Worm (Caenorhabditis elegans): ENCODE data around the gene F46B6.4.
A peak's percentile ranks its signal among the peaks of the same experiment; 100 is the strongest.

Gene F46B6.4

ce11 chrV:9799076-9799475 lies 19.8 kb upstream of the F46B6.4 start, which contains the start of gene F46B6.13 (continued):
- no peak for TF ChIP-seq Y75B8A.6 (GFP tag; IDR thresholded peaks at IDR 0.05)
- TF ChIP-seq D1046.2 (GFP tag; IDR thresholded peaks at IDR 0.05): no peak

ce11 chrV:9798212-9798611 lies 18.9 kb upstream of the F46B6.4 start:
- TF ChIP-seq skn-1 (tag; optimal IDR thresholded peaks at IDR 0.05): no peak
- no peak for TF ChIP-seq ceh-32 (tag; optimal IDR thresholded peaks at IDR 0.05; ENCODE audit: poor library complexity)
- TF ChIP-seq unc-62 (GFP tag; optimal IDR thresholded peaks at IDR 0.05 in 1 of 2): peak in 1 of 2 experiments; percentile 61
- TF ChIP-seq unc-62 (tag; optimal IDR thresholded peaks at IDR 0.05): no peak
- TF ChIP-seq unc-130 (GFP tag; optimal IDR thresholded peaks at IDR 0.05): no peak
- no peak for TF ChIP-seq F10B5.3 (tag; optimal IDR thresholded peaks at IDR 0.05)
- TF ChIP-seq nhr-76 (tag; optimal IDR thresholded peaks at IDR 0.05): no peak
- no peak for TF ChIP-seq zfp-2 (tag; optimal IDR thresholded peaks at IDR 0.05)
- no peak for TF ChIP-seq madf-5 (GFP tag; IDR thresholded peaks at IDR 0.05)
- TF ChIP-seq ceh-44 (GFP tag; IDR thresholded peaks at IDR 0.05): no peak

- TF ChIP-seq nhr-10 (tag; optimal IDR thresholded peaks at IDR 0.05) (no peak), cey-2 (tag; optimal IDR thresholded peaks at IDR 0.05; ENCODE audit: borderline replicate concordance, insufficient read depth) (no peak), gei-8 (GFP tag; optimal IDR thresholded peaks at IDR 0.05) (no peak), rbr-2 (tag; optimal IDR thresholded peaks at IDR 0.05) (no peak), nhr-25 (tag; optimal IDR thresholded peaks at IDR 0.05; ENCODE audit: borderline replicate concordance, insufficient read depth) (no peak), snpc-4 (tag; optimal IDR thresholded peaks at IDR 0.05) (no peak), vab-7 (GFP tag; IDR thresholded peaks at IDR 0.05) (no peak), lin-38 (GFP tag; IDR thresholded peaks at IDR 0.05) (no peak), ceh-82 (tag; optimal IDR thresholded peaks at IDR 0.05) (no peak), spr-1 (tag; optimal IDR thresholded peaks at IDR 0.05) (no peak), attf-4 (tag; optimal IDR thresholded peaks at IDR 0.05) (no peak), Y5F2A.4 (GFP tag; optimal IDR thresholded peaks at IDR 0.05) (no peak), daf-8 (GFP tag; IDR thresholded peaks at IDR 0.05) (no peak), nhr-48 (tag; optimal IDR thresholded peaks at IDR 0.05) (no peak), zip-11 (GFP tag; IDR thresholded peaks at IDR 0.05) (no peak), D1046.2 (GFP tag; IDR thresholded peaks at IDR 0.05) (no peak), Y75B8A.6 (GFP tag; IDR thresholded peaks at IDR 0.05) (no peak), zfp-2 (tag; optimal IDR thresholded peaks at IDR 0.05) (no peak), unc-39 (tag; optimal IDR thresholded peaks at IDR 0.05) (no peak), dve-1 (tag; optimal IDR thresholded peaks at IDR 0.05; ENCODE audit: insufficient read depth) (no peak)
These were observed 17.2 kb upstream of the F46B6.4 start, which contains the start of gene F46B6.9 for ce11 chrV:9796562-9796961. Gene F46B6.9, plus strand, starts transcription at chrV:9796862.

ce11 chrV:9796002-9796401 lies 16.7 kb upstream of the F46B6.4 start:
- TF ChIP-seq lin-15B (tag; optimal IDR thresholded peaks at IDR 0.05) (no peak), mes-2 (tag; optimal IDR thresholded peaks at IDR 0.05; ENCODE audit: poor library complexity, severe bottlenecking) (no peak), unc-39 (tag; optimal IDR thresholded peaks at IDR 0.05) (no peak), mdt-29 (GFP tag; IDR thresholded peaks at IDR 0.05) (no peak), ceh-44 (GFP tag; IDR thresholded peaks at IDR 0.05) (no peak), skn-1 (tag; optimal IDR thresholded peaks at IDR 0.05) (no peak), attf-4 (tag; optimal IDR thresholded peaks at IDR 0.05) (no peak), ceh-20 (GFP tag; IDR thresholded peaks at IDR 0.05) (no peak), F10B5.3 (tag; optimal IDR thresholded peaks at IDR 0.05) (no peak), lin-1 (GFP tag; IDR thresholded peaks at IDR 0.05) (no peak), hlh-11 (tag; optimal IDR thresholded peaks at IDR 0.05) (no peak), lsy-2 (tag; optimal IDR thresholded peaks at IDR 0.05) (no peak), nhr-11 (tag; optimal IDR thresholded peaks at IDR 0.05) (no peak), rbr-2 (tag; optimal IDR thresholded peaks at IDR 0.05) (no peak), ZK337.2 (GFP tag; IDR thresholded peaks at IDR 0.05) (no peak)
